Worm (Caenorhabditis elegans): ENCODE data around the gene srlf-21.

srlf-21 gene

DNA sequence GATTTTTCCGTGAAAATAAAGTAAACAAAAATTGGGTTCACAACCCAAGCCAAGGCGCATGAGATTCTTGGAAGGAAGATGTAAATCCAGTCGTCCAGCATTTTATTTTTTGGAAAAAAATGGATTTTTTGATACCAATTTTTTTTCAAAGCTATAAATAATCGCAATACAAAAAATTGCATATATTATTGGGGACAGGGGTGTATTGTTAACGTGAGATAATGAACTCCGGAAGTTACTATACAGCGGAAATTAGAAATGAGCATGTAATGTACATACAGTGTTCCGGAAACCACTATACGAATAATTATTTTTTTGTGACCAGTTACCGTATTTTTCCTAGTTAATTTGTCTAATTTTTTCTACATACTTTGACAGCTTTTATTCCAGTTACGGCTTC lies 6.0 kb downstream of the srlf-21 start, which contains the start of gene srj-38:
Gene srj-38, minus strand, starts transcription at position 101 of the 400 bp plus-strand sequence.
- TF ChIP-seq hlh-15 (tag; optimal IDR thresholded peaks at IDR 0.05) (no peak), unc-55 (GFP tag; optimal IDR thresholded peaks at IDR 0.05) (no peak), ceh-24 (tag; optimal IDR thresholded peaks at IDR 0.05) (no peak), ceh-30 (tag; optimal IDR thresholded peaks at IDR 0.05) (no peak), elt-2 (tag; optimal IDR thresholded peaks at IDR 0.05) (no peak), npax-4 (tag; optimal IDR thresholded peaks at IDR 0.05) (no peak), lin-11 (tag; optimal IDR thresholded peaks at IDR 0.05) (no peak), ztf-16 (tag; optimal IDR thresholded peaks at IDR 0.05) (no peak)

DNA sequence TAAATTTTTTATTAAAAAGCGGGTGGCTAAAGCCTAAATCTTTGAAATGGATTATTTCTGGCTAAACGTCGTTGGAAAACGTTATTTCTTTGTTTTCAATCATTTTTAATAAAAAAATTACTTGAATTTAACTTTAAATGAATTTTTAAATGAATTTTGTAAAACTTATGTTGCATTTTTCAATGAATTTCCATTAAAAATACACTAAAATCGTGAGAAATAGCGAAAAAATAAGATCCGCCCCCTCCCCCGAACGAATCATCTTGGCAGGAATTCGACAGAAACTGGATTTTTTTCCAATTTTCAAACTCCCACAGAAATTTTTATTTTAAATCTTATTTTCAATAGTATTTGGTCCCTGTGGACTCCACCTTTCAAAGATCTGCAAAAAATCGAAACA lies 11.2 kb downstream of the srlf-21 start, which contains the start of gene srg-53:
Gene srg-53, plus strand, starts transcription at position 301 of the 400 bp plus-strand sequence.
- TF ChIP-seq ztf-16 (tag; optimal IDR thresholded peaks at IDR 0.05): no peak
- TF ChIP-seq T23F11.4 (GFP tag; optimal IDR thresholded peaks at IDR 0.05): no peak
- TF ChIP-seq C38D4.7 (GFP tag; optimal IDR thresholded peaks at IDR 0.05): no peak
- no peak for TF ChIP-seq pag-3 (tag; optimal IDR thresholded peaks at IDR 0.05; ENCODE audit: borderline replicate concordance)
- TF ChIP-seq npax-4 (tag; optimal IDR thresholded peaks at IDR 0.05): no peak

DNA sequence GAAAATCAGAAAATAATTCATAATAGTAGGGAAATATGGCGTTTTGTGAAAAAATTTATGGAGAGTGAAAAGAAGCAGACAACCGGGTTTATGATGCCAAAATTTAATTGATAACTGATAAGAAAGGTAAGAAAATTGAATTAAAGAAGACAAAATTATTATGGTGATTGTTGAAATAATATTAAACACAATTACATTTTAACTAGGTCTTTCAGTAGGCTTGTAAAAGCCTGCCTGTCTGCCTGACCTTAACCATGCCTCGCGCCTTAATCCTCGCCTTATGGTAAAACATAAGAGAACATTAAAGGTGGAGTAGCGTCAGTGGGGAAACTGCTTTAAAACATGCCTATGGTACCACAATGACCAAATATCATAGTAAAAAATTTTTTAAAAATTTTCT lies 11.8 kb downstream of the srlf-21 start, which contains the start of gene T02B11.8:
Gene T02B11.8, minus strand, starts transcription at position 101 of the 400 bp plus-strand sequence.
- no peak for TF ChIP-seq ceh-18 (tag; optimal IDR thresholded peaks at IDR 0.05)
- TF ChIP-seq hlh-30 (tag; optimal IDR thresholded peaks at IDR 0.05; ENCODE audit: insufficient read depth): no peak
- TF ChIP-seq sox-4 (tag; optimal IDR thresholded peaks at IDR 0.05): no peak
- no peak for TF ChIP-seq pros-1 (tag; optimal IDR thresholded peaks at IDR 0.05)
- no peak for TF ChIP-seq ceh-34 (tag; optimal IDR thresholded peaks at IDR 0.05)
- TF ChIP-seq ceh-2 (tag; optimal IDR thresholded peaks at IDR 0.05): no peak
- no peak for TF ChIP-seq ceh-45 (GFP tag; IDR thresholded peaks at IDR 0.05)
- no peak for TF ChIP-seq hlh-15 (tag; optimal IDR thresholded peaks at IDR 0.05)
- TF ChIP-seq nfya-1 (tag; optimal IDR thresholded peaks at IDR 0.05): no peak

DNA sequence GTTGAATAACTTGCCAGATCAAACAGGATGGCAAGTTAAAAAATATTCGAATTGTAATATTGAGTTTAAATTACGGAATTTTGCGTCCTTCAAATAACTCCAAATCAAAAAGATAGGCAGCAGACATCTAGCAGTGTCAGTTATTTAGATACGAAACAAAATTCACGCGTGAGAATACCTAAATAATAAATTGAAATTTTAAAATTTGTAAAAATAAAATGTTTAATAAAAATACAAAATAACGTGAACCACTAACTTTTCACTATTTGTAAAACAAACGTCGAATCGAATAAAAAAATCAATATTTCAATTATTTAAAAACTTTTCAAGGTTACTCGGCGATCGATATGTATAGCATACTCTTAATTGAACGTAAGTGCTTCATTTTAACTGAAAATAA lies 14.4 kb downstream of the srlf-21 start, which contains the start of gene T02B11.9:
Gene T02B11.9, plus strand, starts transcription at position 301 of the 400 bp plus-strand sequence.
- TF ChIP-seq elt-4 (tag; optimal IDR thresholded peaks at IDR 0.05): no peak

DNA sequence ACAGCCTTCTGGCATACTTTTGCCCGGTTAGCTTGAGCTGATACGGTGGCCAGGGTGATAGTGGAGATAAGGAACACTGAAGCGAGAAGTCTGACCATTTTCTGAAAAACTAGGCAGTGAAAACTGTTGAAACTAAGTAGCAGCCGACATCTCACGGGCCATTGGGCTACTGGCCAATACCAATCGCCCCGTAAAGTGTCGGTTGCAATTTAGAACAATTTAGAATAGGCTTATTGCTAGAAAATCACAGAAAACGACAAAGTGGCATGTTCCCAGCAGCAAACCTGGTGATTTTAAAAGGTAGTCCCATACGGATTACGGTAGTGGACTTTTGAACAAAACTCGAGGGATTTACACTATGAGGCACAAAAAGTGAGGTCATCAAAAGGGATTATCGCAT lies 19.3 kb downstream of the srlf-21 start, which contains the start of gene T02B11.4:
Gene T02B11.4, minus strand, starts transcription at position 101 of the 400 bp plus-strand sequence.
- TF ChIP-seq dve-1 (tag; optimal IDR thresholded peaks at IDR 0.05): no peak
- TF ChIP-seq Y22D7AL.16 (tag; optimal IDR thresholded peaks at IDR 0.05): no peak
- no peak for TF ChIP-seq hlh-13 (GFP tag; optimal IDR thresholded peaks at IDR 0.05)
- TF ChIP-seq unc-55 (GFP tag; optimal IDR thresholded peaks at IDR 0.05): no peak
- no peak for TF ChIP-seq pros-1 (tag; optimal IDR thresholded peaks at IDR 0.05)
- TF ChIP-seq ceh-31 (tag; optimal IDR thresholded peaks at IDR 0.05): no peak
- no peak for TF ChIP-seq lim-6 (tag; optimal IDR thresholded peaks at IDR 0.05)
- no peak for TF ChIP-seq unc-86 (tag; optimal IDR thresholded peaks at IDR 0.05)
- no peak for TF ChIP-seq gmeb-2 (tag; optimal IDR thresholded peaks at IDR 0.05)

DNA sequence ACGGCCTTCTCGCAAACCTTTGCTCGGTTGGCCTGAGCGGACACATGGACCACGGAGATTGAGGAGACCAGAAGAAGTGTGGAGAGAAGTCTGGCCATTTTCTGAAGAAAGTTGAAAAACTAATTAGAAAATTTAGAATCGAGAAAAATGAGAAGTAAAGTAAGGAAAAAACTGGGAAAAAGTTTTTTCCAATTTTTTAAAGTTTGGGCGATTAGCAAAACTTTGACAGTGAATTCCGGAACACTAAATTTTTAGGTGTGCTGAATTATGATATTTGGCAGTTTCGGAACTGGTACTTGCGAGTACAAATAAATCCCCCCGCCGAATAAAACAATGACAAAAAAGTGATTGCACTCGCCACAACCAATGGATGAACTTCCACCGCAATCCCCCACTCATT lies 23.6 kb downstream of the srlf-21 start, which contains the start of gene T02B11.3:
Gene T02B11.3, minus strand, starts transcription at position 101 of the 400 bp plus-strand sequence.
- no peak for TF ChIP-seq ets-4 (tag; optimal IDR thresholded peaks at IDR 0.05)
- TF ChIP-seq pha-2 (tag; optimal IDR thresholded peaks at IDR 0.05): no peak
- TF ChIP-seq F13H6.1 (tag; optimal IDR thresholded peaks at IDR 0.05): no peak
- no peak for TF ChIP-seq elt-4 (tag; optimal IDR thresholded peaks at IDR 0.05)
- TF ChIP-seq lim-6 (tag; optimal IDR thresholded peaks at IDR 0.05): no peak
- TF ChIP-seq sdc-2 (tag; optimal IDR thresholded peaks at IDR 0.05): no peak
- no peak for TF ChIP-seq ama-1 (optimal IDR thresholded peaks at IDR 0.05)
- TF ChIP-seq ceh-24 (tag; optimal IDR thresholded peaks at IDR 0.05): no peak

Measured in whole organism, late embryonic.